Fruit fly (Drosophila melanogaster): Measurements from ENCODE around the gene Xrcc2.

DNA sequence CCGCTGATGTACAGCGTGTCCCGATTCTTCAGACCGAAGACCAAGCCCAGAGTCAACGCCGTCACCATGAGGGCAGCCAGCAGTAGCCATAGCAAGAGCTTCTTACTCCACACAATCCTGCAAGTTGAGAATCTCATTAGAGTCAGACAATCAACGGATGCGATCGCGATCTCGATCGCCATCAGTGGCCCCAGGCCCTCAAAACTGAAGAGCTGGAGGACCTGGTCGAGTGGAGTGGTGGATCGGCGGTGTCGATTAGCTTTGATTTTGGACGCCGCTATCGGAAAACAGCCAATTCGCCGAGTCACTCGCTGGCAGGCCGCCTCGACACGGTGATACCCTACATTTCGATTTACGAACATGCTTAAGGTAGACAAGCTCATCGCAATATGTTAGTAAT is 8.6 kb downstream of the Xrcc2 start:
- TF ChIP-seq CG5204 (GFP tag; optimal IDR thresholded peaks at IDR 0.05) (no peak), CG12768 (GFP tag; optimal IDR thresholded peaks at IDR 0.05) (no peak), bab1 (GFP tag; optimal IDR thresholded peaks at IDR 0.05) (no peak), pad (GFP tag; optimal IDR thresholded peaks at IDR 0.05) (no peak), Mnt (GFP tag; optimal IDR thresholded peaks at IDR 0.05) (no peak), tj (GFP tag; optimal IDR thresholded peaks at IDR 0.05) (no peak), kay (GFP tag; ENCODE audit: borderline replicate concordance) (no peak)
